Worm (Caenorhabditis elegans) whole organism, midembryonic: ENCODE measurements around the gene dli-1.

Experiments used
- T22C8.4 ChIP-seq: fragments of 200-800 bp; sonication (Bioruptor generic); IDR thresholded peaks from 2 replicates; pipeline ENCODE4 v1.3.6; 2022; ENCODE audit warnings: missing genetic modification characterization, missing compliant biosample characterization
- cog-1 ChIP-seq: sonication (generic microtip); optimal IDR thresholded peaks from 2 replicates; lab custom pipeline; 2016; ENCODE audit warnings: missing genetic modification characterization, missing compliant biosample characterization
- med-1 ChIP-seq: sonication (generic microtip); optimal IDR thresholded peaks from 2 replicates; lab custom pipeline; 2017; ENCODE audit warnings: missing genetic modification characterization, mild to moderate bottlenecking, missing compliant biosample characterization, antibody characterized with exemption, missing genetic modification reagents; ENCODE audit not compliant: insufficient read depth
- ref-1 ChIP-seq: fragments of 200-800 bp; sonication (Bioruptor generic); conservative IDR thresholded peaks from 2 replicates; pipeline ENCODE4 v1.3.6; 2022; ENCODE audit warnings: missing genetic modification reagents, missing genetic modification characterization, missing compliant biosample characterization
- tab-1 ChIP-seq: fragments of 200-800 bp; sonication (Bioruptor generic); IDR thresholded peaks from 2 replicates; pipeline ENCODE4 v1.3.6; 2022; ENCODE audit warnings: missing genetic modification characterization, missing compliant biosample characterization
- ztf-23 ChIP-seq: fragments of 200-800 bp; sonication (Bioruptor generic); IDR thresholded peaks from 2 replicates; pipeline ENCODE4 v1.3.6; 2022; ENCODE audit warnings: missing genetic modification reagents, missing genetic modification characterization, missing compliant biosample characterization
- ztf-29 ChIP-seq: fragments of 200-800 bp; sonication (Bioruptor generic); IDR thresholded peaks from 2 replicates; pipeline ENCODE4 v1.3.6; 2022; ENCODE audit warnings: missing genetic modification reagents, missing genetic modification characterization, missing compliant biosample characterization

- TF ChIP-seq med-1 (no peak), ref-1 (GFP tag; lab: Robert Waterston, UW) (no peak), T22C8.4 (GFP tag; lab: Robert Waterston, UW) (no peak), tab-1 (GFP tag; lab: Robert Waterston, UW) (no peak), ztf-23 (GFP tag; lab: Robert Waterston, UW) (no peak), cog-1 (no peak), ztf-29 (GFP tag; lab: Robert Waterston, UW) (no peak)
Measured at ce11 chrIV:13100415-13100814, 1.8 kb upstream of the dli-1 start, which contains the start of gene fask-1.
